Worm (Caenorhabditis elegans): ENCODE data around the gene nhr-37.

- TF ChIP-seq sea-1 (GFP tag; conservative IDR thresholded peaks at IDR 0.05) (no peak), ama-1 (optimal IDR thresholded peaks at IDR 0.05) (no peak), tbx-11 (GFP tag; IDR thresholded peaks at IDR 0.05) (no peak), ceh-13 (GFP tag; optimal IDR thresholded peaks at IDR 0.05) (no peak), ceh-36 (tag; optimal IDR thresholded peaks at IDR 0.05) (no peak), flt-1 (GFP tag; IDR thresholded peaks at IDR 0.05) (no peak), ets-7 (tag; optimal IDR thresholded peaks at IDR 0.05) (no peak), aly-1 (tag; optimal IDR thresholded peaks at IDR 0.05) (no peak), tbx-37 (GFP tag; conservative IDR thresholded peaks at IDR 0.05) (no peak), F13C5.2 (tag; optimal IDR thresholded peaks at IDR 0.05) (no peak), hnd-1 (tag; optimal IDR thresholded peaks at IDR 0.05) (no peak)
These were observed 28.2 kb upstream of the nhr-37 start, which contains the start of gene hcp-1 for ce11 chrV:6593700-6594244.

Measured in whole organism, early embryonic.